Fruit fly (Drosophila melanogaster) whole organism, prepupa: ENCODE results near the gene sens-2.

Source experiments
- Blimp-1 ChIP-seq: fragments of 200-800 bp; sonication (Bioruptor generic); optimal IDR thresholded peaks from 3 replicates; lab custom pipeline; 2017; ENCODE audit warnings: missing biosample characterization, missing genetic modification characterization, mild to moderate bottlenecking, moderate library complexity, missing genetic modification reagents
- CG10631 ChIP-seq: fragments of 200-800 bp; sonication (Bioruptor generic); optimal IDR thresholded peaks from 2 replicates; lab custom pipeline; 2016; ENCODE audit warnings: missing biosample characterization, missing genetic modification characterization
- CG10669 ChIP-seq: fragments of 200-800 bp; sonication (Bioruptor generic); optimal IDR thresholded peaks from 3 replicates; lab custom pipeline; 2018; ENCODE audit warnings: missing biosample characterization, mild to moderate bottlenecking, missing genetic modification characterization, moderate library complexity
- CG11294 ChIP-seq: fragments of 200-800 bp; sonication (Bioruptor generic); IDR thresholded peaks from 2 replicates; pipeline ENCODE4 v1.3.6; 2022; ENCODE audit warnings: missing biosample characterization, missing genetic modification characterization
- CG11762 ChIP-seq: fragments of 200-800 bp; sonication (Bioruptor generic); optimal IDR thresholded peaks from 3 replicates; lab custom pipeline; 2016; ENCODE audit warnings: missing biosample characterization, missing genetic modification characterization; ENCODE audit not compliant: insufficient read depth
- CG15336 ChIP-seq: fragments of 200-800 bp; sonication (Bioruptor generic); IDR thresholded peaks from 2 replicates; pipeline ENCODE4 v1.3.6; 2022; ENCODE audit warnings: missing biosample characterization, missing genetic modification characterization
- CG16779 ChIP-seq: fragments of 200-800 bp; sonication (Bioruptor generic); optimal IDR thresholded peaks from 3 replicates; lab custom pipeline; 2017; ENCODE audit warnings: missing biosample characterization, mild to moderate bottlenecking, missing genetic modification characterization
- CG31627 ChIP-seq: fragments of 200-800 bp; sonication (Bioruptor generic); optimal IDR thresholded peaks from 3 replicates; lab custom pipeline; 2016; ENCODE audit warnings: missing biosample characterization, missing genetic modification characterization
- CG32006 ChIP-seq: fragments of 200-800 bp; sonication (Bioruptor generic); optimal IDR thresholded peaks from 3 replicates; lab custom pipeline; 2017; ENCODE audit warnings: missing biosample characterization, mild to moderate bottlenecking, missing genetic modification characterization
- CG34406 ChIP-seq: fragments of 200-800 bp; sonication (Bioruptor generic); optimal IDR thresholded peaks from 3 replicates; lab custom pipeline; 2016; ENCODE audit warnings: missing biosample characterization, missing genetic modification characterization
- CG3919 ChIP-seq: fragments of 200-800 bp; sonication (Bioruptor generic); optimal IDR thresholded peaks from 3 replicates; lab custom pipeline; 2016; ENCODE audit warnings: missing biosample characterization, missing genetic modification characterization
- CG4318 ChIP-seq: fragments of 200-800 bp; sonication (Bioruptor generic); optimal IDR thresholded peaks from 3 replicates; lab custom pipeline; 2017; ENCODE audit warnings: missing biosample characterization, mild to moderate bottlenecking, missing genetic modification characterization
- CG6163 ChIP-seq: fragments of 200-800 bp; sonication (Bioruptor generic); IDR thresholded peaks from 3 replicates; pipeline ENCODE4 v1.3.6; 2022; ENCODE audit warnings: missing biosample characterization, missing genetic modification characterization
- CG6276 ChIP-seq: fragments of 200-800 bp; sonication (Bioruptor generic); optimal IDR thresholded peaks from 2 replicates; lab custom pipeline; 2017; ENCODE audit warnings: missing biosample characterization, mild to moderate bottlenecking, missing genetic modification characterization
- CG6792 ChIP-seq: fragments of 200-800 bp; sonication (Bioruptor generic); optimal IDR thresholded peaks from 3 replicates; lab custom pipeline; 2016; ENCODE audit warnings: missing biosample characterization, missing genetic modification characterization
- CG6808 ChIP-seq: fragments of 200-800 bp; sonication (Bioruptor generic); optimal IDR thresholded peaks from 3 replicates; lab custom pipeline; 2017; ENCODE audit warnings: missing biosample characterization, missing genetic modification characterization, mild to moderate bottlenecking, moderate library complexity, missing genetic modification reagents
- CG6854 ChIP-seq: fragments of 200-800 bp; sonication (Bioruptor generic); optimal IDR thresholded peaks from 2 replicates; lab custom pipeline; 2017; ENCODE audit warnings: missing biosample characterization, mild to moderate bottlenecking, missing genetic modification characterization
- CG7368 ChIP-seq: fragments of 200-800 bp; sonication (Bioruptor generic); optimal IDR thresholded peaks from 3 replicates; lab custom pipeline; 2016; ENCODE audit warnings: missing biosample characterization, missing genetic modification characterization
- CG8119 ChIP-seq: fragments of 200-800 bp; sonication (Bioruptor generic); IDR thresholded peaks from 3 replicates; pipeline ENCODE4 v1.3.6; 2022; ENCODE audit warnings: missing biosample characterization, missing genetic modification characterization
- CG8319 ChIP-seq: fragments of 200-800 bp; sonication (Bioruptor generic); optimal IDR thresholded peaks from 3 replicates; lab custom pipeline; 2016; ENCODE audit warnings: missing biosample characterization, missing genetic modification characterization
- CG8632 ChIP-seq: fragments of 200-800 bp; sonication (Bioruptor generic); optimal IDR thresholded peaks from 3 replicates; lab custom pipeline; 2016; ENCODE audit warnings: missing biosample characterization, missing genetic modification characterization
- CG9139 ChIP-seq: fragments of 200-800 bp; sonication (Bioruptor generic); optimal IDR thresholded peaks from 3 replicates; lab custom pipeline; 2017; ENCODE audit warnings: missing biosample characterization, mild to moderate bottlenecking, missing genetic modification characterization
- Eip75B ChIP-seq: fragments of 200-800 bp; sonication (Bioruptor generic); optimal IDR thresholded peaks from 3 replicates; lab custom pipeline; 2016; ENCODE audit warnings: missing biosample characterization, missing genetic modification characterization
- Eip78C ChIP-seq: fragments of 200-800 bp; sonication (Bioruptor generic); peaks from one replicate; lab custom pipeline; 2016; ENCODE audit warnings: missing biosample characterization, missing genetic modification characterization
- Ets21C ChIP-seq: fragments of 200-800 bp; sonication (Bioruptor generic); optimal IDR thresholded peaks from 3 replicates; lab custom pipeline; 2016; ENCODE audit warnings: missing biosample characterization, missing genetic modification characterization
- Ets96B ChIP-seq: fragments of 200-800 bp; optimal IDR thresholded peaks from 2 replicates; lab custom pipeline; 2019; ENCODE audit warnings: missing biosample characterization, mild to moderate bottlenecking, missing genetic modification characterization, moderate library complexity
- Gug ChIP-seq: fragments of 200-800 bp; sonication (Bioruptor generic); IDR thresholded peaks from 2 replicates; pipeline ENCODE4 v1.3.6; 2022; ENCODE audit warnings: missing biosample characterization, missing genetic modification characterization
- Hr38 ChIP-seq: sonication (Bioruptor generic); optimal IDR thresholded peaks from 2 replicates; lab custom pipeline; 2016; ENCODE audit warnings: missing biosample characterization, missing genetic modification characterization
- Hr39 ChIP-seq: fragments of 200-800 bp; sonication (Bioruptor generic); optimal IDR thresholded peaks from 2 replicates; lab custom pipeline; 2016; ENCODE audit warnings: missing biosample characterization, missing genetic modification characterization
- Hr4 ChIP-seq: fragments of 200-800 bp; sonication (Bioruptor generic); optimal IDR thresholded peaks from 3 replicates; lab custom pipeline; 2016; ENCODE audit warnings: missing biosample characterization, missing genetic modification characterization
- Lpt ChIP-seq: fragments of 200-800 bp; sonication (Bioruptor generic); optimal IDR thresholded peaks from 3 replicates; lab custom pipeline; 2016; ENCODE audit warnings: missing biosample characterization, missing genetic modification characterization
- Met ChIP-seq: fragments of 200-800 bp; sonication (Bioruptor generic); optimal IDR thresholded peaks from 3 replicates; lab custom pipeline; 2016; ENCODE audit warnings: missing biosample characterization, missing genetic modification characterization
- OdsH ChIP-seq: fragments of 200-800 bp; sonication (Bioruptor generic); optimal IDR thresholded peaks from 3 replicates; lab custom pipeline; 2016; ENCODE audit warnings: missing biosample characterization, missing genetic modification characterization
- Smox ChIP-seq: fragments of 200-800 bp; sonication (Bioruptor generic); optimal IDR thresholded peaks from 3 replicates; lab custom pipeline; 2016; ENCODE audit warnings: missing biosample characterization, missing genetic modification characterization
- Sox102F ChIP-seq: fragments of 200-800 bp; sonication (Bioruptor generic); optimal IDR thresholded peaks from 2 replicates; lab custom pipeline; 2016; ENCODE audit warnings: missing biosample characterization, mild to moderate bottlenecking, missing genetic modification characterization
- Sox15 ChIP-seq: fragments of 200-800 bp; sonication (Bioruptor generic); optimal IDR thresholded peaks from 3 replicates; lab custom pipeline; 2016; ENCODE audit warnings: missing biosample characterization, missing genetic modification characterization
- achi ChIP-seq: fragments of 200-800 bp; sonication (Bioruptor generic); optimal IDR thresholded peaks from 3 replicates; lab custom pipeline; 2016; ENCODE audit warnings: missing biosample characterization, missing genetic modification characterization
- acj6 ChIP-seq: fragments of 200-800 bp; sonication (Bioruptor generic); optimal IDR thresholded peaks from 3 replicates; lab custom pipeline; 2016; ENCODE audit warnings: missing biosample characterization, missing genetic modification characterization
- cyc ChIP-seq: fragments of 200-800 bp; sonication (Bioruptor generic); optimal IDR thresholded peaks from 3 replicates; lab custom pipeline; 2016; ENCODE audit warnings: missing biosample characterization, missing genetic modification characterization
- dac ChIP-seq: fragments of 200-800 bp; sonication (Bioruptor generic); optimal IDR thresholded peaks from 2 replicates; lab custom pipeline; 2017; ENCODE audit warnings: missing biosample characterization, mild to moderate bottlenecking, missing genetic modification characterization
- dsx ChIP-seq: fragments of 200-800 bp; optimal IDR thresholded peaks from 3 replicates; lab custom pipeline; 2019; ENCODE audit warnings: missing biosample characterization, mild to moderate bottlenecking, missing genetic modification characterization, moderate library complexity; ENCODE audit not compliant: poor library complexity, severe bottlenecking
- eg ChIP-seq: fragments of 200-800 bp; sonication (Bioruptor generic); IDR thresholded peaks from 3 replicates; pipeline ENCODE4 v1.3.6; 2022; ENCODE audit warnings: missing biosample characterization, missing genetic modification characterization
- esn ChIP-seq: fragments of 200-800 bp; sonication (Bioruptor generic); optimal IDR thresholded peaks from 2 replicates; lab custom pipeline; 2016; ENCODE audit warnings: missing biosample characterization, mild to moderate bottlenecking, missing genetic modification characterization, moderate library complexity
- fd59A ChIP-seq: fragments of 200-800 bp; sonication (Bioruptor generic); optimal IDR thresholded peaks from 2 replicates; lab custom pipeline; 2017; ENCODE audit warnings: missing biosample characterization, mild to moderate bottlenecking, missing genetic modification characterization, missing genetic modification reagents
- fd85E ChIP-seq: fragments of 200-800 bp; sonication (Bioruptor generic); optimal IDR thresholded peaks from 3 replicates; lab custom pipeline; 2016; ENCODE audit warnings: missing biosample characterization, missing genetic modification characterization
- lz ChIP-seq: fragments of 200-800 bp; sonication (Bioruptor generic); optimal IDR thresholded peaks from 3 replicates; lab custom pipeline; 2016; ENCODE audit warnings: missing biosample characterization, missing genetic modification characterization
- pdm3 ChIP-seq: fragments of 200-800 bp; sonication (Bioruptor generic); optimal IDR thresholded peaks from 3 replicates; lab custom pipeline; 2016; ENCODE audit warnings: missing biosample characterization, missing genetic modification characterization
- salr ChIP-seq, 2 experiments: fragments of 200-800 bp; sonication (Bioruptor generic); optimal IDR thresholded peaks; 3 replicates each; lab custom pipeline; 2016 to 2018; ENCODE audit warnings: missing biosample characterization in 2 of 2, missing genetic modification characterization in 2 of 2, mild to moderate bottlenecking in 1 of 2
- spab ChIP-seq: fragments of 200-800 bp; sonication (Bioruptor generic); optimal IDR thresholded peaks from 2 replicates; lab custom pipeline; 2017; ENCODE audit warnings: missing biosample characterization, mild to moderate bottlenecking, missing genetic modification characterization, missing genetic modification reagents
- ss ChIP-seq, 2 experiments: fragments of 200-800 bp; sonication (Bioruptor generic); optimal IDR thresholded peaks; 2 replicates in 1 of 2; 3 replicates in 1 of 2; lab custom pipeline; 2017 to 2018; ENCODE audit warnings: mild to moderate bottlenecking in 2 of 2, missing biosample characterization in 2 of 2, missing genetic modification characterization in 2 of 2, moderate library complexity in 1 of 2
- svp ChIP-seq: fragments of 200-800 bp; sonication (Bioruptor generic); peaks from one replicate; lab custom pipeline; 2016; ENCODE audit warnings: missing biosample characterization, missing genetic modification characterization
- topi ChIP-seq: fragments of 200-800 bp; sonication (Bioruptor generic); optimal IDR thresholded peaks from 3 replicates; lab custom pipeline; 2016; ENCODE audit warnings: missing biosample characterization, missing genetic modification characterization

The sens-2 gene

DNA sequence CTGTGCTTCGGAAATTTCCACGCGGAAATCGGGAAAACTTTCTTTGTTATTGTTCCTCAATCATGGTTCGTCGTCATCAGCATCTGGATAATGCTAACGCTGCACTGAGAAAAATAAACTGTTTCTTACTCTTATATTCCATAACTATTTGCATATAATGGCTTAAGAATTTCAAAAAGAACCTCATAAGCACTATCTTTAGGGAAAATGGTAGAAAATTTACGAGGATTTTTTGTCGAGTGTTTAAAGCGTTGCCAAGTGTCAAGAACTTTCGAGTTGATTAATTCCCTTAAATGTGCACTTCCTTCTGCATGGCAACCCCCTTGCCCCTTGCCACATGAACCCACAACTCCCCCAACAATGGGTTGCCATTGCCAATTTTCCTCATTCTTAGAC, 33.8 kb upstream of the sens-2 start:
- peak; percentile 53 for TF ChIP-seq topi (GFP tag; lab: Kevin White, UChicago)
- no peak for TF ChIP-seq CG8319
- TF ChIP-seq CG6276 (GFP tag; lab: Kevin White, UChicago) = peak; percentile 58
- TF ChIP-seq Hr39 (GFP tag; lab: Kevin White, UChicago) = peak; percentile 57
- TF ChIP-seq acj6 (GFP tag; lab: Kevin White, UChicago) = peak; percentile 52
- TF ChIP-seq eg (GFP tag; lab: Robert Waterston, UW) = peak; percentile 67; the same call in 2 of the 3 replicates
- peak; percentile 57 for TF ChIP-seq CG31627 (GFP tag; lab: Kevin White, UChicago)
- TF ChIP-seq Blimp-1 (GFP tag; lab: Kevin White, UChicago) = no peak
- peak; percentile 51 for TF ChIP-seq CG8632 (GFP tag; lab: Kevin White, UChicago)
- peak; percentile 3 for TF ChIP-seq Eip75B (GFP tag; lab: Kevin White, UChicago)
- peak; percentile 27 for TF ChIP-seq Sox102F (GFP tag; lab: Kevin White, UChicago)
- TF ChIP-seq Met = peak; percentile 18
- peak; percentile 17 for TF ChIP-seq Sox15
- no peak for TF ChIP-seq CG9139 (GFP tag; lab: Kevin White, UChicago)
- TF ChIP-seq esn (GFP tag; lab: Kevin White, UChicago) = no peak
- peak; percentile 59 for TF ChIP-seq dac
- TF ChIP-seq CG16779 = no peak
- TF ChIP-seq achi = peak; percentile 76
- peak; percentile 75 for TF ChIP-seq Eip78C (GFP tag; lab: Kevin White, UChicago)
- no peak for TF ChIP-seq CG6854 (GFP tag; lab: Kevin White, UChicago)
- peak; percentile 85 for TF ChIP-seq svp (GFP tag; lab: Kevin White, UChicago)
- TF ChIP-seq spab (GFP tag; lab: Kevin White, UChicago) = peak; percentile 10
- TF ChIP-seq CG34406 = peak; percentile 34
- peak; percentile 60 for TF ChIP-seq pdm3
- TF ChIP-seq Hr4 (GFP tag; lab: Kevin White, UChicago) = peak; percentile 63
- peak; percentile 56 for TF ChIP-seq CG11762 (GFP tag; lab: Kevin White, UChicago)
- peak; percentile 52; the same call in 2 of the 3 replicates for TF ChIP-seq CG6163 (GFP tag; lab: Robert Waterston, UW)
- peak; percentile 46 for TF ChIP-seq CG7368
- peak; percentile 5 for TF ChIP-seq dsx (GFP tag; lab: Kevin White, UChicago)
- no peak for TF ChIP-seq Lpt (GFP tag; lab: Kevin White, UChicago)
- TF ChIP-seq lz (GFP tag; lab: Kevin White, UChicago) = peak; percentile 28
- TF ChIP-seq CG4318 (GFP tag; lab: Kevin White, UChicago) = peak; percentile 73
- TF ChIP-seq CG8119 (GFP tag; lab: Robert Waterston, UW) = peak; percentile 72
- TF ChIP-seq Gug = peak; percentile 38
- TF ChIP-seq CG32006 (GFP tag; lab: Kevin White, UChicago) = peak; percentile 79
- TF ChIP-seq salr (GFP tag; optimal IDR thresholded peaks at IDR 0.05; lab: Kevin White, UChicago) = peak in 1 of 2 experiments; percentile 53
- TF ChIP-seq CG10669 (GFP tag; lab: Kevin White, UChicago) = peak; percentile 57
- TF ChIP-seq CG15336 (GFP tag; lab: Robert Waterston, UW) = peak; percentile 76
- peak; percentile 2 for TF ChIP-seq Smox
- peak; percentile 44 for TF ChIP-seq cyc
- peak; percentile 20 for TF ChIP-seq CG6808 (GFP tag; lab: Kevin White, UChicago)
- peak; percentile 67 for TF ChIP-seq OdsH (GFP tag; lab: Kevin White, UChicago)
- peak; percentile 54 for TF ChIP-seq CG10631 (GFP tag; lab: Kevin White, UChicago)
- no peak for TF ChIP-seq ss (GFP tag; optimal IDR thresholded peaks at IDR 0.05; lab: Kevin White, UChicago)
- TF ChIP-seq fd59A = peak; percentile 5
- peak; percentile 59 for TF ChIP-seq CG3919 (GFP tag; lab: Kevin White, UChicago)
- TF ChIP-seq fd85E (GFP tag; lab: Kevin White, UChicago) = no peak
- TF ChIP-seq Ets96B (tag; lab: Kevin White, UChicago) = peak; percentile 64
- 0 out of 2 replicates have a peak, but pooled peaks have one; percentile 14 for TF ChIP-seq CG11294 (GFP tag; lab: Robert Waterston, UW)
- no peak for TF ChIP-seq Hr38 (GFP tag; lab: Kevin White, UChicago)
- no peak for TF ChIP-seq CG6792 (GFP tag; lab: Kevin White, UChicago)
- TF ChIP-seq Ets21C (GFP tag; lab: Kevin White, UChicago) = peak; percentile 12
